Fruit fly (Drosophila melanogaster): ENCODE results near the gene NHP2.

NHP2 gene

DNA sequence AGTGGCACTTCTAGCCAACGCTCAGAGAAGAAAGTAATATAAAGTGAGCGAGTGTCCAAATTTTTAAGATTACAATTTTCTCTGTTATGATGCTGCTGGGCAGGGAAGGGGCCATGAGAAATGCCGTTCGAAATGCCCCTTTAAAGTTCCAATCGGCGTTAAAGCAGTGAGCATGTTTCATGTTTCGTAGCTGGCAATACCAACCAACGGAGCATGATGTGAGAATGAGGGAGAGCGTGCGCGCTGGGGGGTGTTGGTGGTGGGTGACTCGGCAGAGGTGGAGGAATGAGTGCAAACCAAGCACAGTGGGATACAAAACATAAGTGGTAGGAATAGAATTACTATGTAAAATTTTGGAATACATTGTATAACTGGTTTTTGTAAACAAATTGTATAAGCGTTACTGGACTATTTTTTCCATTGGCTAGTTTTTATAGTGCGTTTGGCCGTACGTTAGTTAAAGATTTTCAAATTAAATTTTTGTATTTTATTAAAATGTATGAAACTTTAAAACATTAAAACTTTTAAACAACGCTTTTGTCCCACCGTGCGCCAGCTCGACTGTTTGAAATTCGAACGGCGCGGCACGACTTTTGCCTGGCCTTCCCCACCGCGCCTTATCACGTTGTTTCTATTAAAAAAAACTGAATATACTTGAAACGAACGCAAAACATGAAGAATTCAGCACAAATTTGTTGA, 42.7 kb downstream of the NHP2 start (continued):
- TF ChIP-seq pros (GFP tag; optimal IDR thresholded peaks at IDR 0.05) (peak; percentile 99), CG12942 (GFP tag; optimal IDR thresholded peaks at IDR 0.05) (peak; percentile 99), pum (GFP tag; optimal IDR thresholded peaks at IDR 0.05) (peak; percentile 99), CG18476 (GFP tag; optimal IDR thresholded peaks at IDR 0.05) (peak; percentile 99), stc (GFP tag; IDR thresholded peaks at IDR 0.05) (peak; percentile 100), Nf-YA (GFP tag; IDR thresholded peaks at IDR 0.05) (peak; percentile 99), sd (tag; optimal IDR thresholded peaks at IDR 0.05) (peak; percentile 99), tgo (GFP tag; IDR thresholded peaks at IDR 0.05) (peak; percentile 100), CG6813 (GFP tag; optimal IDR thresholded peaks at IDR 0.05) (peak; percentile 100), Taf1 (GFP tag; IDR thresholded peaks at IDR 0.05) (peak; percentile 100), Oaz (GFP tag; IDR thresholded peaks at IDR 0.05) (peak; percentile 99), Xrp1 (GFP tag; IDR thresholded peaks at IDR 0.05) (peak; percentile 100), CoRest (tag; optimal IDR thresholded peaks at IDR 0.05) (peak; percentile 100), Rx (GFP tag; IDR thresholded peaks at IDR 0.05) (peak; percentile 99), schlank (tag; optimal IDR thresholded peaks at IDR 0.05) (peak; percentile 99), CG14667 (GFP tag; IDR thresholded peaks at IDR 0.05) (peak; percentile 99), ham (GFP tag; IDR thresholded peaks at IDR 0.05) (peak; percentile 99), Hmx (GFP tag; optimal IDR thresholded peaks at IDR 0.05) (peak; percentile 98), sisA (GFP tag; IDR thresholded peaks at IDR 0.05) (peak; percentile 99), C15 (GFP tag; IDR thresholded peaks at IDR 0.05) (peak; percentile 99), CG31388 (GFP tag; optimal IDR thresholded peaks at IDR 0.05) (peak; percentile 98), PHDP (tag; optimal IDR thresholded peaks at IDR 0.05) (peak; percentile 100), CG17568 (GFP tag; optimal IDR thresholded peaks at IDR 0.05) (peak; percentile 99), Nf-YB (GFP tag; optimal IDR thresholded peaks at IDR 0.05) (peak; percentile 93), run (tag; optimal IDR thresholded peaks at IDR 0.05) (peak; percentile 100), CG12071 (GFP tag; optimal IDR thresholded peaks at IDR 0.05) (peak; percentile 99), wek (GFP tag; optimal IDR thresholded peaks at IDR 0.05) (peak; percentile 94), Meics (GFP tag; optimal IDR thresholded peaks at IDR 0.05) (peak; percentile 100), fd3F (GFP tag; optimal IDR thresholded peaks at IDR 0.05) (peak; percentile 100), CG9876 (GFP tag; optimal IDR thresholded peaks at IDR 0.05) (peak; percentile 98), Usf (GFP tag; optimal IDR thresholded peaks at IDR 0.05) (peak; percentile 100), tap (tag; optimal IDR thresholded peaks at IDR 0.05) (peak; percentile 100), ase (GFP tag; IDR thresholded peaks at IDR 0.05) (peak; percentile 99), CG30403 (GFP tag; optimal IDR thresholded peaks at IDR 0.05) (peak; percentile 100), pho (GFP tag; optimal IDR thresholded peaks at IDR 0.05) (peak; percentile 100), bcd (GFP tag; optimal IDR thresholded peaks at IDR 0.05) (peak; percentile 100), CG10366 (GFP tag; IDR thresholded peaks at IDR 0.05) (peak; percentile 99), slp2 (GFP tag; optimal IDR thresholded peaks at IDR 0.05) (peak; percentile 99), CG12236 (GFP tag; optimal IDR thresholded peaks at IDR 0.05) (peak; percentile 98), Hsf (GFP tag; optimal IDR thresholded peaks at IDR 0.05) (peak; percentile 100), pita (GFP tag; optimal IDR thresholded peaks at IDR 0.05) (no peak), CG8765 (GFP tag; IDR thresholded peaks at IDR 0.05) (peak; percentile 99), Hand (GFP tag; optimal IDR thresholded peaks at IDR 0.05) (peak; percentile 100), Sry-β (GFP tag; optimal IDR thresholded peaks at IDR 0.05) (peak; percentile 77), Dref (GFP tag; IDR thresholded peaks at IDR 0.05) (peak; percentile 54), CG31224 (GFP tag; IDR thresholded peaks at IDR 0.05) (peak; percentile 99), CG2678 (tag; optimal IDR thresholded peaks at IDR 0.05) (peak; percentile 100), sc (optimal IDR thresholded peaks at IDR 0.05) (no peak), sc (GFP tag; optimal IDR thresholded peaks at IDR 0.05) (peak; percentile 100), Side (GFP tag; optimal IDR thresholded peaks at IDR 0.05) (peak; percentile 99), NC2β (GFP tag; optimal IDR thresholded peaks at IDR 0.05) (peak; percentile 99)

Data from whole organism, embryonic.